Fruit fly (Drosophila melanogaster) whole organism, adult: Measurements from ENCODE around the gene CG11563.

Experiments used
- CG33017 ChIP-seq: fragments of 200-800 bp; sonication (Bioruptor generic); optimal IDR thresholded peaks from 2 replicates; lab custom pipeline; 2018; ENCODE audit warnings: missing biosample characterization, mild to moderate bottlenecking, missing genetic modification characterization, moderate library complexity
- CG5204 ChIP-seq: fragments of 200-800 bp; sonication (Bioruptor generic); optimal IDR thresholded peaks from 2 replicates; lab custom pipeline; 2016; ENCODE audit warnings: missing biosample characterization, missing genetic modification characterization
- Mnt ChIP-seq: fragments of 200-800 bp; sonication (Bioruptor generic); optimal IDR thresholded peaks from 2 replicates; lab custom pipeline; 2016; ENCODE audit warnings: missing biosample characterization, mild to moderate bottlenecking, missing genetic modification characterization
- pad ChIP-seq: fragments of 200-800 bp; sonication (Bioruptor generic); optimal IDR thresholded peaks from 3 replicates; lab custom pipeline; 2017; ENCODE audit warnings: missing biosample characterization, missing genetic modification characterization, mild to moderate bottlenecking, moderate library complexity, missing genetic modification reagents

DNA sequence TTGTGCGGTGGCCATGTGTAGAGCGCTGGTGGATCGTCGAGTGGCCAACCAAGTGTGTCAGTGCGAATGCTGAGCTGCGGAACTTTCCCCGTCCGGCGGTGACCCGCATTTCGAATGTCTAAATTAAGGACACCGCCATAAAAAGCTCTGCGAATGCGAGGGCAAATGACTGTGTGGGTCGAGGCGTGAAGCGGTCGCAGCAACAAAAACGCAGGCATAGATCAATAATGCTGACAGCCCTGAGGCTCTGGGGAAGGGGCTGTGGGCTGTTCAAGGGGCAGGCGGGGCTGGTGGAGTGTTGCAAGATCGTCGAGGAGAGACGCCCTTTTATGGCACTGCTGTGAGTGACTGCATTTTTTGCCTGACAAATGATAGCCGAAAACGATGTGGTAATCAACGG lies 17.3 kb upstream of the CG11563 start:
- no peak for TF ChIP-seq Mnt
- TF ChIP-seq CG5204 (GFP tag; lab: Kevin White, UChicago) = no peak
- TF ChIP-seq CG33017 = no peak
- no peak for TF ChIP-seq pad
